Fruit fly (Drosophila melanogaster): ENCODE results near the gene lili.

The lili gene

dm6 chr3R:24769601-24770000 is 44.2 kb downstream of the lili start:
- TF ChIP-seq ttk (optimal IDR thresholded peaks at IDR 0.05) (peak; percentile 48), Myc (optimal IDR thresholded peaks at IDR 0.05) (no peak)

- TF ChIP-seq psq (optimal IDR thresholded peaks at IDR 0.05) (no peak), Sin3A (optimal IDR thresholded peaks at IDR 0.05) (no peak), ttk (optimal IDR thresholded peaks at IDR 0.05) (no peak), Myc (optimal IDR thresholded peaks at IDR 0.05) (no peak), insv (optimal IDR thresholded peaks at IDR 0.05) (no peak), h (optimal IDR thresholded peaks at IDR 0.05) (no peak)
These were observed 45.0 kb downstream of the lili start, which contains the start of gene CG13631 for dm6 chr3R:24768538-24769401. Gene CG13631, plus strand, starts transcription at chr3R:24769351.

dm6 chr3R:24767667-24768340 is 46.0 kb downstream of the lili start:
- no peak for TF ChIP-seq Sin3A (optimal IDR thresholded peaks at IDR 0.05)
- TF ChIP-seq Myc (optimal IDR thresholded peaks at IDR 0.05), result no peak
- no peak for TF ChIP-seq psq (optimal IDR thresholded peaks at IDR 0.05)

- no peak for TF ChIP-seq h (optimal IDR thresholded peaks at IDR 0.05)
- no peak for TF ChIP-seq insv (optimal IDR thresholded peaks at IDR 0.05)
- TF ChIP-seq Sin3A (optimal IDR thresholded peaks at IDR 0.05), result no peak
- no peak for TF ChIP-seq Myc (optimal IDR thresholded peaks at IDR 0.05)
- no peak for TF ChIP-seq psq (optimal IDR thresholded peaks at IDR 0.05)
- TF ChIP-seq ttk (optimal IDR thresholded peaks at IDR 0.05), result no peak
These were observed 47.1 kb downstream of the lili start for dm6 chr3R:24766684-24767083.

dm6 chr3R:24764971-24765370 is 48.8 kb downstream of the lili start, which contains the start of gene AstA:
Gene AstA, minus strand, starts transcription at chr3R:24765071.
- TF ChIP-seq h (optimal IDR thresholded peaks at IDR 0.05), result no peak
- no peak for TF ChIP-seq psq (optimal IDR thresholded peaks at IDR 0.05)
- no peak for TF ChIP-seq Sin3A (optimal IDR thresholded peaks at IDR 0.05)
- no peak for TF ChIP-seq Myc (optimal IDR thresholded peaks at IDR 0.05)
- TF ChIP-seq insv (optimal IDR thresholded peaks at IDR 0.05), result no peak
- TF ChIP-seq ttk (optimal IDR thresholded peaks at IDR 0.05), result no peak

All from Kc167 (cell line).